Fruit fly (Drosophila melanogaster) ovary, adult (tissue): Measurements from ENCODE around the gene put.

Experiments used
- CG17801 ChIP-seq: fragments of 200-800 bp; optimal IDR thresholded peaks from 2 replicates; lab custom pipeline; 2019; ENCODE audit warnings: missing biosample characterization, mild to moderate bottlenecking, missing genetic modification characterization, moderate library complexity; ENCODE audit not compliant: partially characterized antibody

put gene

DNA sequence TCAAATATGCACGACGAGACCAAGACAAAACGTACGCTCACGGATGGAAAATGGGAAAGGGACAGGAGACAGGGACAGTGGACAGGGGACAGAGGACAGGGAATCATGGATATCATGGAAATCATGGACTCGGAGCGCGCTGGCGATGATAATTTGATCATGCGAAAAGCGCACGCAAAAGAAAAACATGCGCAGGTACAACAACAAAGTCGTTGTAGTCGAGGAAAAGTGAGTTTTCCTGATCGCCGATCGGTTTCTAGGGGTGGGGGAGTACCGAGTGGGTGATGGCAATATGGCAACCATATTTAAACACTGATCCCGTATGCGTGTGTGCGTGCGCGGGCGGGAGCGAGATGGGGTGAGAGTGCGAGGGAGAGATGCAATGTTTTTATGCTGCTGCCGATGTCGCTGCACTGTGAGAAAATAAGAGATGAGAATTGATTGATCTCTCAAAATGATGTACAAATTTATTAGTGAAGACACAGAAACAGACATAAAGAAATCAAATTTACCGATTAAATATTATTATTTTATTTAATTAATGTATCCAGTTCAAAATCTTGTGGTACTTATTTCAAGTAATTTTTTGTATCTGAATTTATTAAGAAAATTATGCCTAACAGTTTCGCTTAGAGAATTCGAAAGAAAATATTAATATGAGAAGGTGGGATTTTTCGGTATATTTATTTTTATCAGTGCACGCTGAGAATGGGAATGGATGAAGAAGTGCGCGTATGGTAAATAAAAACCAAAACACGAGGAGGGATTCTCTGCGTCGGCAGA lies 34.6 kb downstream of the put start:
- no peak for TF ChIP-seq CG17801 (GFP tag; lab: Kevin White, UChicago)

DNA sequence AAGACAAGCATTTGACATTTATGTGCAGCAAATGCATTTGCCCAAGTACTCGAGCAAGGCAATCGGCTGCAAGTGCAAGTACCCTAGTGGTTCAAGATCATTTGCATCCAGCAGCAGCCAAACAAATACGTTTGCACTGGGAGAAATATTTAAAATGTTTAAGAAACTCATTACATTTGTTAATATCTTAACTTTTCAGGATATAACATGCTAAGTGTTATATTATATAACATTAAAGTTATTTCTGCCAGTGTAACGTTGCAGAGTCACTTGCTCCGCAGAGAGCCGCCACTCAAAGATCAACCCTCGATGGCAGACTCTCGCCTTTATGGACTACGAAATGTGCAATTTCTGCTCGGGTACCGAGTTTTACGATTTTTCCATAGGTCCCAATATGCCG lies 36.0 kb downstream of the put start:
- no peak for TF ChIP-seq CG17801 (GFP tag; lab: Kevin White, UChicago)

DNA sequence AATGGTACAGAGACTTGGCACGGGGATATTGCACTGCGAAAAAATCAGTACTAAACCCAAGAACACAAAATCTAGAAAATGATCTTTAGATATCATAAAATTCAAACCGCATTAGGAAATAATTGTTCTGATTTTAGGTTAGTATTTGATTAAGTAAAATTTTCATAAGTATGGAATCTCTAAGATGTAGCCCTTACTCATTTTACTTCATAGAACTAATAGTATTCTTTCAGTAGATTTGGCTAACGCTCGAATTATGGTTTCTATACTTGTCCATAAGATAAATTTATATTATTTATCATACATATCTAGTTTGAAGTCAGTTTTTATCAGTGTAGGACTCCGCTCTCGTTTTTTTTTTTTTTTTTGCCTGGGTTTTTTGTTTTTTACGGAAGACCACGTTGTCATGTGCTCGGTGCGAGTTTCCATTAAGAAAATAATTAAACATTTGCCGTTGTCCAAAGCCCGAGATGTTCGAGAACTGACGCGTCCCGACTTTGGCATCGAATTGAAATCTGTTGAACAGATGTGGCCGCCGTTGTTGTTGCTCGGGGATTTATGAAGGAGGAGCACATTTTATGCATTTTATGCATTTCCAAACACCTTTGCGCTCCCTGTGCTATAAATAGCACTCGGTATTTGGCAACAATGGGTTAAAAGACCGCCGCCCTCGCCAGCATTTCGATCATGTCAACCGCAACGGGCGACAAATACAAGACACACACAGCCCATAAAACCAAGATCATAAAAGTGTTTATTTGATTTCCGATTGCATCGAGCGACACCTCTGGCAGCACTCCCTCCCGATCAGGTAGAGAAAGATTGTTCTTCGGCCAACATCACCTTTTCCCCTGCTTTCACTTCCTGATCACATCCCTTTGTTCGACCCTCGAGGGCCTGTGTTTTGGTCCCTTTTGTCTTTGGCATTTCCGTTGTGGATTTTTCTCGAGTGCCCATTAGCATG lies 38.7 kb downstream of the put start:
- TF ChIP-seq CG17801 (GFP tag; lab: Kevin White, UChicago): no peak

DNA sequence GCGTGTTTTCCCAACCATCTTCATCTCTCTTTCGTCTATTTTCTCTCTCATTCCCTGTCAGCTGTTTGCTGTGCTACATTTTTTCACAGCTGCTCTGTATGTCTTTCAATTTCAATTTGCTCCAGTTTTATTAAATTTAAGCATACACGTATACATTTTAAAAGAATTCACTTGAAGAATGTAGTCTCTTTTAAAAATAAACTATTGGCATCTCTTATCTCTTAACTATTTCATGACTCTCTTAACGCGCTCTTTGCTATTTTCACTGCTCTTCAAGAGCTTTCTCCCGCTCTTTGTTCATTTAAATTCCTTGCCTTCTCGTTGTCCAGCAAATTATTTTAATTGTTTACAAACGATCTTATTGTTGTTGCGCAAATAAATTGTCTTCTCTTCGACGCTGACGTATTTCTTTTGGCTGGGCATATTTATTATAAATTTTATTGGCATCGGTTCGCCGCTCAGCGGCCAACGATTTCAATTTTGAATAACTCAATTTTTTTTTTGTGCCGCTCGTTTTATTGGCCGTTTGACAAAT lies 45.4 kb downstream of the put start:
- no peak for TF ChIP-seq CG17801 (GFP tag; lab: Kevin White, UChicago)

DNA sequence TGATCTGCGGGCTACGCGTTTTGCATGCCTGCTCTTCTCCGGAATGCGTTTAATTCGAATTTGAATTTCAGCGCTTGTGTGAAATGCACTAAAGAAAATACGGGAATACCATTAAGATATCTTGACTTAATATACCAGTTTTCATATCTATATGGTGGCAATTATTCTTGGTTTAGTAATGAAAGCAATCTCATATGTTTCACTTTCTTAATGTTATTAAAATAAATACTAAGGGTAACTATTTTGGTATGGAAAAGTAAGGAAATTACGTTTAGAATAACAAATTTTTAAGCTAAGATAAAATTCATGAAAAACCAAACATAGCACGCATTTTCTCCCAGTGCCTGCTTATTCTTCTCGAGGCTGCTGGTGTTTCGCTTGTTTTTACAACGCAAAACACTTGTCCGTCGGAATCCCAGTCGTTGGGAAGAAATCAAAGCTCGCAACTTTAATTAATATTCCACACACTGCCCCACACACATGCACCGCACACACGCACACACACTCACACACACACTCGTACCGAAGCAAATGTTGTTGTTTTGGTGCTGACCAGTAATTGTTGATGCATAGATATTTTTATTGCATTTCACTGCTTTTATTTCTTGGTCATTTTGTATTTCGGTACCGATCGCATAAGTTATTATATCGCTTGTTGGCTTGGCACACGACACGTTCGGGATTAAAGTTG lies 47.6 kb downstream of the put start:
- TF ChIP-seq CG17801 (GFP tag; lab: Kevin White, UChicago): no peak

DNA sequence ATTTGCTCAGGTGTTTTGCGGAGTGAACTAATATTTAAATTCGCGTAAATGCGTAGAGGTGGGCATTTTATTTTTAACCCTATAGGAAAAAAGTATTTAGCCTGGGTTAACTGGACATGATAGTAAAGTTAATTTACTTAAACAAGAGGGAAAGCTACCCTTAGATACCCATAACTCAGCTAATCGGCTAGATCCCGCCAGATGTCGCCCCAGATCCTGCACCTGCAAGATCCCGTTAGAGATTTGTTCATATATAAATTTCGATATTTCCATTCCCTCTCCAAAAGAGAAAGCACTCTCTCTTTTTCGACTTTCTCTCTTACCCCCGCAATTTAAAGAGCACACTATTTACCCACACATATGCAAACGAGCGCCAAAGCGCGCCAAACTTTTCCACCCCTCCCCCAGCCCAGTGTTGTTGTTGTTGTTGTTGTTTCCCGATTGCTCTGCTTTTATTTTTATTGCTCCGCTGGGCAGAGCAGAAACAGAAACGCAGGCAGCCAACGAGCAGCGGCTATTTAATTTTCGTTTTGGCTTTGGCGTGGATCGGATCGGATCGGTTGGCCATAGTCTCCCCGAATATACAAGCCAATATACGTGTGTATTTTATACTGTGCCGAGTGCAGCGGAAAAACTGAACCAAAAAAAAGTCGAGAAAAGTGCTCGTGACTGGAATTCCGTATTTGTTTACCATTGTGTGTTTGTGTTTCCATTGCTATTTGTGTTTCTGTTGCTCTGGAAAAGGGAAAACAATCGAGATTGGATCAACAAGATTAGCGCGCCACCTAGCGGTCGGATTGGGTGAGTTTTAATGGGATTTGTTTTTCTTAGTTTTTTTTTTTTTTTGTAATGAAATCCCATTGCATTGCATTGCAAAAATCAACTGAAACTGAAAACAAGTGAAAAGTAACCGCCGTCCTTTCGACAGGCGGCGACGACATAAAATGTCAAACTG lies 48.5 kb downstream of the put start, which contains the start of gene stumps:
Gene stumps, plus strand, starts transcription at position 526 of the 955 bp plus-strand sequence.
- TF ChIP-seq CG17801 (GFP tag; lab: Kevin White, UChicago): peak; percentile 70

- no peak for TF ChIP-seq CG17801 (GFP tag; lab: Kevin White, UChicago)
Observed at dm6 chr3R:14576511-14576691, 49.1 kb downstream of the put start, which contains the start of gene CG44094. CG44094 (minus strand) TSS chr3R:14576611.

dm6 chr3R:14575718-14576187 lies 49.8 kb downstream of the put start, which contains the start of gene CG7987:
CG7987 (minus strand) TSS chr3R:14575887.
- no peak for TF ChIP-seq CG17801 (GFP tag; lab: Kevin White, UChicago)

- peak; percentile 61 for TF ChIP-seq CG17801 (GFP tag; lab: Kevin White, UChicago)
Observed at dm6 chr3R:14574962-14575717, 50.4 kb downstream of the put start.

DNA sequence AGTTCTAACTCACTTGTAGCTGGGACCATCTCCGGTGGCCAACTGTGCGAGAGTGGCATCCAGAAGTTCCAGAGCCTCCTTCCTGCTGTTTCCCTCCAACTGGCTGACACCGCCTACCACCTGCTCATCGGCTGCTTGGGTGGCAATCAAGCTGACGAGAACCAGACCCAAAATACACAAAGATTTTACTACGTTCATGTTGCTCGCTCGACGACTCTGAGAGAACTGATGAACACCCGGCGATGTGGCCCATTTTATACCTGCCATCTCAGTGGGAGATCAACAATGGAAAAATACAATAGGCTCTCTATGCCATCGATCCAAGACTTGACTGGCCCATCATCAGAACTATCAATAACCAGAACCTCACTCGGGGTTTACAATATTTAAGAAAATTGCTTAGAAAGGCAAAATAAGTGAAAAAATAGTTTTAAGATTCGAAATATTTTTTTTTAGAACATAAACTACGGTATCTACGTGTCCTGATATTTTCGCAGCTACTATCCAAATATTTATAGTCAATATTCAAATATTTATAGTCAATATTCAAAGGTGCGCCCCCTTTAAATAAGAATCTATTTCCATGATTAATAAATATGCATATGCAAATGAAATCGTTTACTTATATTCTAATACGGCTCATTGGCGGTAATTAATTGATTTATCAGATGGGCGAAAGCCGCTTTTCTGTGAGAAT lies 55.9 kb downstream of the put start, which contains the start of gene Cys:
Gene Cys, minus strand, starts transcription at position 234 of the 697 bp plus-strand sequence.
- TF ChIP-seq CG17801 (GFP tag; lab: Kevin White, UChicago): no peak
